Worm (Caenorhabditis elegans) whole organism, L2 larva: ENCODE measurements around the gene ldh-1.

Experiments used
- C34F6.9 ChIP-seq: fragments of 150-350 bp; optimal IDR thresholded peaks from 2 replicates; lab custom pipeline; 2014; ENCODE audit warnings: missing biosample characterization, missing genetic modification characterization
- F13H6.1 ChIP-seq: sonication (generic microtip); optimal IDR thresholded peaks from 2 replicates; lab custom pipeline; 2016; ENCODE audit warnings: missing genetic modification characterization, missing compliant biosample characterization
- alr-1 ChIP-seq: fragments of 150-350 bp; optimal IDR thresholded peaks from 2 replicates; lab custom pipeline; 2014; ENCODE audit warnings: missing biosample characterization, missing genetic modification characterization
- aly-2 ChIP-seq: fragments of 150-350 bp; optimal IDR thresholded peaks from 2 replicates; lab custom pipeline; 2014; ENCODE audit warnings: missing biosample characterization, missing genetic modification characterization
- ceh-82 ChIP-seq: fragments of 150-350 bp; optimal IDR thresholded peaks from 2 replicates; lab custom pipeline; 2014; ENCODE audit warnings: missing biosample characterization, missing genetic modification characterization
- crh-2 ChIP-seq: sonication (generic microtip); optimal IDR thresholded peaks from 2 replicates; lab custom pipeline; 2017; ENCODE audit warnings: missing biosample characterization, missing genetic modification characterization
- dmd-4 ChIP-seq: sonication (generic microtip); optimal IDR thresholded peaks from 2 replicates; lab custom pipeline; 2017; ENCODE audit warnings: missing biosample characterization, missing genetic modification characterization
- egl-27 ChIP-seq: sonication (generic microtip); optimal IDR thresholded peaks from 3 replicates; lab custom pipeline; 2017; ENCODE audit warnings: missing biosample characterization, missing genetic modification reagents, missing genetic modification characterization
- elt-1 ChIP-seq: fragments of 150-350 bp; optimal IDR thresholded peaks from 2 replicates; lab custom pipeline; 2014; ENCODE audit warnings: missing biosample characterization, missing genetic modification characterization
- elt-3 ChIP-seq: sonication (generic microtip); optimal IDR thresholded peaks from 2 replicates; lab custom pipeline; 2017; ENCODE audit warnings: missing biosample characterization, missing genetic modification characterization
- gmeb-1 ChIP-seq: fragments of 150-350 bp; optimal IDR thresholded peaks from 2 replicates; lab custom pipeline; 2014; ENCODE audit warnings: missing biosample characterization, missing genetic modification characterization
- lin-11 ChIP-seq: fragments of 150-350 bp; sonication (generic microtip); optimal IDR thresholded peaks from 2 replicates; lab custom pipeline; 2014; ENCODE audit warnings: missing biosample characterization, missing genetic modification characterization, inconsistent platforms, mixed read lengths
- lin-39 ChIP-seq: fragments of 150-350 bp; optimal IDR thresholded peaks from 2 replicates; lab custom pipeline; 2014; ENCODE audit warnings: missing biosample characterization, missing genetic modification reagents, missing genetic modification characterization
- lsy-2 ChIP-seq, 2 experiments: fragments of 150-350 bp in 1 of 2; sonication (generic microtip) in 1 of 2; optimal IDR thresholded peaks; 2 replicates each; lab custom pipeline; 2014 to 2017; ENCODE audit warnings: missing biosample characterization in 2 of 2, missing genetic modification characterization in 2 of 2
- mab-5 ChIP-seq: fragments of 150-350 bp; optimal IDR thresholded peaks from 2 replicates; lab custom pipeline; 2014; ENCODE audit warnings: missing biosample characterization, missing genetic modification characterization
- mbf-1 ChIP-seq: sonication (generic microtip); optimal IDR thresholded peaks from 2 replicates; lab custom pipeline; 2017; ENCODE audit warnings: missing biosample characterization, missing genetic modification characterization
- nhr-11 ChIP-seq: fragments of 150-350 bp; optimal IDR thresholded peaks from 2 replicates; lab custom pipeline; 2014; ENCODE audit warnings: missing biosample characterization, missing genetic modification characterization
- nhr-12 ChIP-seq: fragments of 150-350 bp; optimal IDR thresholded peaks from 2 replicates; lab custom pipeline; 2014; ENCODE audit warnings: missing biosample characterization, missing genetic modification characterization
- nhr-23 ChIP-seq: fragments of 150-350 bp; optimal IDR thresholded peaks from 2 replicates; lab custom pipeline; 2014; ENCODE audit warnings: missing biosample characterization, missing genetic modification reagents, missing genetic modification characterization
- nhr-237 ChIP-seq: fragments of 150-350 bp; optimal IDR thresholded peaks from 2 replicates; lab custom pipeline; 2014; ENCODE audit warnings: missing biosample characterization, missing genetic modification characterization
- nhr-25 ChIP-seq: fragments of 150-350 bp; sonication (generic microtip); optimal IDR thresholded peaks from 3 replicates; lab custom pipeline; 2014; ENCODE audit warnings: missing biosample characterization, missing genetic modification characterization
- nhr-77 ChIP-seq: fragments of 150-350 bp; optimal IDR thresholded peaks from 2 replicates; lab custom pipeline; 2014; ENCODE audit warnings: missing biosample characterization, missing genetic modification characterization
- peb-1 ChIP-seq: fragments of 150-350 bp; optimal IDR thresholded peaks from 2 replicates; lab custom pipeline; 2014; ENCODE audit warnings: missing biosample characterization, missing genetic modification characterization
- sem-4 ChIP-seq: fragments of 150-350 bp; optimal IDR thresholded peaks from 2 replicates; lab custom pipeline; 2014; ENCODE audit warnings: missing biosample characterization, missing genetic modification reagents, missing genetic modification characterization
- skn-1 ChIP-seq: sonication (generic microtip); optimal IDR thresholded peaks from 2 replicates; lab custom pipeline; 2017; ENCODE audit warnings: missing biosample characterization, missing genetic modification characterization
- sma-3 ChIP-seq: sonication (generic microtip); optimal IDR thresholded peaks from 2 replicates; lab custom pipeline; 2016; ENCODE audit warnings: missing genetic modification reagents, missing genetic modification characterization, missing compliant biosample characterization
- sma-9 ChIP-seq, 2 experiments: fragments of 150-350 bp in 1 of 2; sonication (generic microtip) in 1 of 2; optimal IDR thresholded peaks; 2 replicates each; lab custom pipeline; 2014 to 2016; ENCODE audit warnings: missing genetic modification characterization in 2 of 2, mild to moderate bottlenecking in 1 of 2, missing biosample characterization in 1 of 2, missing compliant biosample characterization in 1 of 2, missing genetic modification reagents in 1 of 2, moderate library complexity in 1 of 2
- snpc-4 ChIP-seq: fragments of 150-350 bp; optimal IDR thresholded peaks from 2 replicates; lab custom pipeline; 2014; ENCODE audit warnings: missing biosample characterization, missing genetic modification characterization
- unc-39 ChIP-seq: fragments of 150-350 bp; optimal IDR thresholded peaks from 2 replicates; lab custom pipeline; 2014; ENCODE audit warnings: missing biosample characterization, missing genetic modification characterization
- unc-55 ChIP-seq: fragments of 150-350 bp; sonication (generic microtip); optimal IDR thresholded peaks from 3 replicates; lab custom pipeline; 2014; ENCODE audit warnings: missing biosample characterization, missing genetic modification reagents, missing genetic modification characterization
- unc-62 ChIP-seq: fragments of 150-350 bp; optimal IDR thresholded peaks from 2 replicates; lab custom pipeline; 2014; ENCODE audit warnings: missing biosample characterization, missing genetic modification reagents, missing genetic modification characterization
- zag-1 ChIP-seq: fragments of 150-350 bp; optimal IDR thresholded peaks from 2 replicates; lab custom pipeline; 2014; ENCODE audit warnings: missing biosample characterization, missing genetic modification characterization
- ztf-1 ChIP-seq: fragments of 200-800 bp; sonication (Bioruptor generic); conservative IDR thresholded peaks from 2 replicates; pipeline ENCODE4 v1.3.6; 2022; ENCODE audit warnings: missing genetic modification characterization, missing compliant biosample characterization

Gene ldh-1

DNA sequence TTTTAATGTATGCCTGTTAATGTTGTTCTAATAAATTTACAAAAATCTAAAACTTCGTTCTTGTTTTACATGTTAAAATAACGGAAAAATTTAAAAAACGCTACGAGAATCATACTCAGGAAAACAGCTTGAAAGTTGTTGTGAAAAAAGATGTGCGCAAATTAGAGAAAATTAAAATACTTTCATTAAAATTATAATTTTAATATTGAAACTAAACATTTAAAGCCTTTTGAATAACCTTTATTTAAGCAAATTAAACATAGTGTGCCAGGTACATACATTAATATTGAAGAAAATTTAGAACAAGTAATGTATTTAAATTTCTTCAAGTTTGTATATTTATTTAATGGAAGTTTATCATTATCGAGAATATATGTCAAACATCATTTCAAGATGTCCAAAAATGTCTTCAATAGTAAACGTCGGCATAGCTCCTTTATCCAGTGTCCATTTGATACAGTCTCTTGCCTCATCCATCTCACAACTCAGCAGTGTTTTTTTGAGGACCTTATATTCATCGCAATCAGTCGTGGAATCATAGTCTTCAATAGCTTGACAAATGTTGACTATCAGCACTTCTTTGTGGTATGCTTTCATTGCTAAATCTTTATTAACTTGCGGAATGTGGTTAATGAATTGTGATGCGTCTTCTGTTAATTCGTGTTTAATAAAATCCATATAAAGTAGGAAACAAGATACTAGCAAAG lies 38.0 kb downstream of the ldh-1 start (continued):
- TF ChIP-seq elt-1 (tag; lab: Kevin White, UChicago) (no peak), gmeb-1 (tag; lab: Kevin White, UChicago) (no peak), crh-2 (tag; lab: Kevin White, UChicago) (peak; percentile 48), ztf-1 (0 out of 2 replicates have a peak, but pooled peaks have one; percentile 51), lsy-2 (tag; optimal IDR thresholded peaks at IDR 0.05; lab: Kevin White, UChicago) (peak in 1 of 2 experiments; percentile 89), nhr-237 (tag; lab: Kevin White, UChicago) (no peak), sem-4 (peak; percentile 89), egl-27 (tag; lab: Kevin White, UChicago) (no peak), dmd-4 (tag; lab: Kevin White, UChicago) (no peak), C34F6.9 (tag; lab: Kevin White, UChicago) (peak; percentile 93), mab-5 (no peak), lin-39 (tag; lab: Kevin White, UChicago) (no peak), mbf-1 (tag; lab: Kevin White, UChicago) (no peak), elt-3 (tag; lab: Kevin White, UChicago) (no peak), sma-9 (GFP tag; optimal IDR thresholded peaks at IDR 0.05; lab: Kevin White, UChicago) (no peak), sma-9 (tag; optimal IDR thresholded peaks at IDR 0.05; lab: Kevin White, UChicago) (no peak), nhr-25 (tag; lab: Kevin White, UChicago) (no peak), snpc-4 (tag; lab: Kevin White, UChicago) (peak; percentile 62), F13H6.1 (tag; lab: Kevin White, UChicago) (no peak), alr-1 (tag; lab: Kevin White, UChicago) (no peak), unc-55 (peak; percentile 69)

- no peak for TF ChIP-seq zag-1 (tag; lab: Kevin White, UChicago)
- TF ChIP-seq unc-39 (tag; lab: Kevin White, UChicago) = no peak
- TF ChIP-seq snpc-4 (tag; lab: Kevin White, UChicago) = no peak
- TF ChIP-seq ceh-82 (tag; lab: Kevin White, UChicago) = no peak
- no peak for TF ChIP-seq nhr-77 (tag; lab: Kevin White, UChicago)
- TF ChIP-seq lin-11 (tag; lab: Kevin White, UChicago) = no peak
- no peak for TF ChIP-seq nhr-237 (tag; lab: Kevin White, UChicago)
- TF ChIP-seq, all 48 proteins: peak for 0
Observed at ce11 chrII:11765506-11766152, 41.6 kb downstream of the ldh-1 start.

ce11 chrII:11766472-11766871 lies 42.5 kb downstream of the ldh-1 start, which contains the start of gene F44E5.2:
Gene F44E5.2, plus strand, starts transcription at chrII:11766772.
- TF ChIP-seq gmeb-1 (tag; lab: Kevin White, UChicago) (no peak), nhr-77 (tag; lab: Kevin White, UChicago) (no peak), ztf-1 (no peak), sma-3 (GFP tag; lab: Kevin White, UChicago) (no peak), nhr-11 (tag; lab: Kevin White, UChicago) (no peak), mab-5 (no peak), nhr-23 (no peak)
- TF ChIP-seq, all 48 proteins: peak for 0

ce11 chrII:11772364-11772763 lies 48.4 kb downstream of the ldh-1 start, which contains the start of gene F44E5.15:
Gene F44E5.15, plus strand, starts transcription at chrII:11772664.
- TF ChIP-seq sem-4 (no peak), lsy-2 (tag; optimal IDR thresholded peaks at IDR 0.05; lab: Kevin White, UChicago) (no peak), nhr-23 (no peak), unc-55 (no peak), sma-9 (GFP tag; optimal IDR thresholded peaks at IDR 0.05; lab: Kevin White, UChicago) (no peak), sma-9 (tag; optimal IDR thresholded peaks at IDR 0.05; lab: Kevin White, UChicago) (no peak), peb-1 (no peak), sma-3 (GFP tag; lab: Kevin White, UChicago) (no peak), aly-2 (tag; lab: Kevin White, UChicago) (no peak), mab-5 (no peak), unc-62 (GFP tag; lab: Kevin White, UChicago) (no peak), nhr-77 (tag; lab: Kevin White, UChicago) (no peak), dmd-4 (tag; lab: Kevin White, UChicago) (no peak), ceh-82 (tag; lab: Kevin White, UChicago) (no peak), nhr-12 (tag; lab: Kevin White, UChicago) (no peak), skn-1 (no peak)
